Worm (Caenorhabditis elegans) whole organism, L4 larva: ENCODE data around the gene amx-1.
"Not testable (repeated sequence)": the region's sequence is repeated elsewhere in the genome, so short reads cannot be mapped to it uniquely, and the experiment has no call there.

Experiments used
- D1046.2 ChIP-seq: fragments of 200-800 bp; sonication (Bioruptor generic); IDR thresholded peaks from 2 replicates; pipeline ENCODE4 v1.3.6; 2022; ENCODE audit warnings: missing genetic modification characterization, missing compliant biosample characterization
- T20F7.1 ChIP-seq: fragments of 200-800 bp; sonication (Bioruptor generic); optimal IDR thresholded peaks from 2 replicates; lab custom pipeline; 2018; ENCODE audit warnings: mild to moderate bottlenecking, missing genetic modification characterization, missing compliant biosample characterization
- T26A8.4 ChIP-seq: fragments of 200-800 bp; sonication (Bioruptor generic); IDR thresholded peaks from 2 replicates; pipeline ENCODE4 v1.3.6; 2022; ENCODE audit warnings: missing genetic modification characterization, missing compliant biosample characterization
- Y105C5A.15 ChIP-seq: fragments of 200-800 bp; sonication (Bioruptor generic); IDR thresholded peaks from 2 replicates; pipeline ENCODE4 v1.3.6; 2022; ENCODE audit warnings: missing genetic modification characterization, missing compliant biosample characterization
- Y48G9A.11 ChIP-seq: fragments of 200-800 bp; sonication (Bioruptor generic); IDR thresholded peaks from 2 replicates; pipeline ENCODE4 v1.3.6; 2022; ENCODE audit warnings: missing genetic modification reagents, missing genetic modification characterization, missing compliant biosample characterization
- ZK337.2 ChIP-seq: fragments of 200-800 bp; sonication (Bioruptor generic); IDR thresholded peaks from 2 replicates; pipeline ENCODE4 v1.3.6; 2022; ENCODE audit warnings: missing genetic modification reagents, missing genetic modification characterization, missing compliant biosample characterization
- arid-1 ChIP-seq: fragments of 200-800 bp; sonication (Bioruptor generic); conservative IDR thresholded peaks from 2 replicates; pipeline ENCODE4 v1.3.6; 2022; ENCODE audit warnings: missing genetic modification reagents, missing genetic modification characterization, missing compliant biosample characterization
- ceh-20 ChIP-seq: fragments of 200-800 bp; sonication (Bioruptor generic); IDR thresholded peaks from 2 replicates; pipeline ENCODE4 v1.3.6; 2022; ENCODE audit warnings: missing genetic modification reagents, missing genetic modification characterization, missing compliant biosample characterization
- ceh-44 ChIP-seq: fragments of 200-800 bp; sonication (Bioruptor generic); IDR thresholded peaks from 2 replicates; pipeline ENCODE4 v1.3.6; 2022; ENCODE audit warnings: missing genetic modification reagents, missing genetic modification characterization, missing compliant biosample characterization
- ctbp-1 ChIP-seq: fragments of 200-800 bp; sonication (Bioruptor generic); IDR thresholded peaks from 2 replicates; pipeline ENCODE4 v1.3.6; 2022; ENCODE audit warnings: missing genetic modification reagents, missing genetic modification characterization, missing compliant biosample characterization
- dmd-6 ChIP-seq: fragments of 200-800 bp; sonication (Bioruptor generic); IDR thresholded peaks from 2 replicates; pipeline ENCODE4 v1.3.6; 2022; ENCODE audit warnings: missing genetic modification reagents, missing genetic modification characterization, missing compliant biosample characterization
- dmd-9 ChIP-seq: fragments of 200-800 bp; sonication (Bioruptor generic); IDR thresholded peaks from 2 replicates; pipeline ENCODE4 v1.3.6; 2022; ENCODE audit warnings: missing genetic modification reagents, missing genetic modification characterization, missing compliant biosample characterization
- dpl-1 ChIP-seq: fragments of 150-350 bp; optimal IDR thresholded peaks from 2 replicates; lab custom pipeline; 2014; ENCODE audit warnings: missing biosample characterization, missing genetic modification reagents, missing genetic modification characterization
- egl-43 ChIP-seq: fragments of 200-800 bp; sonication (Bioruptor generic); IDR thresholded peaks from 2 replicates; pipeline ENCODE4 v1.3.6; 2022; ENCODE audit warnings: missing genetic modification reagents, missing genetic modification characterization, missing compliant biosample characterization
- hif-1 ChIP-seq, 2 experiments: sonication (generic microtip); optimal IDR thresholded peaks; 2 replicates each; lab custom pipeline; 2016 to 2017; ENCODE audit warnings: missing compliant biosample characterization in 2 of 2, missing genetic modification characterization in 2 of 2, missing genetic modification reagents in 2 of 2, missing genotype in 2 of 2, mild to moderate bottlenecking in 1 of 2
- hlh-11 ChIP-seq: fragments of 200-800 bp; sonication (Bioruptor generic); optimal IDR thresholded peaks from 2 replicates; lab custom pipeline; 2018; ENCODE audit warnings: mild to moderate bottlenecking, missing genetic modification characterization, missing compliant biosample characterization
- hmg-1.1 ChIP-seq: fragments of 200-800 bp; sonication (Bioruptor generic); IDR thresholded peaks from 2 replicates; pipeline ENCODE4 v1.3.6; 2022; ENCODE audit warnings: missing genetic modification reagents, missing genetic modification characterization, missing compliant biosample characterization
- lin-29 ChIP-seq: fragments of 200-800 bp; sonication (Bioruptor generic); IDR thresholded peaks from 2 replicates; pipeline ENCODE4 v1.3.6; 2022; ENCODE audit warnings: missing genetic modification reagents, missing genetic modification characterization, missing compliant biosample characterization
- lin-38 ChIP-seq: fragments of 200-800 bp; sonication (Bioruptor generic); IDR thresholded peaks from 2 replicates; pipeline ENCODE4 v1.3.6; 2022; ENCODE audit warnings: missing genetic modification reagents, missing genetic modification characterization, missing compliant biosample characterization
- lsy-2 ChIP-seq, 2 experiments: fragments of 150-350 bp in 1 of 2; sonication (generic microtip) in 1 of 2; optimal IDR thresholded peaks; 2 replicates each; lab custom pipeline; 2014 to 2017; ENCODE audit warnings: missing biosample characterization in 2 of 2, missing genetic modification characterization in 2 of 2
- madf-5 ChIP-seq, 2 experiments: fragments of 200-800 bp; sonication (Bioruptor generic); IDR thresholded peaks; 2 replicates each; pipeline ENCODE4 v1.3.6; 2022; ENCODE audit warnings: missing compliant biosample characterization in 2 of 2, missing genetic modification characterization in 2 of 2
- madf-9 ChIP-seq: fragments of 200-800 bp; sonication (Bioruptor generic); conservative IDR thresholded peaks from 2 replicates; pipeline ENCODE4 v1.3.6; 2022; ENCODE audit warnings: missing genetic modification reagents, missing genetic modification characterization, missing compliant biosample characterization
- mdt-29 ChIP-seq: fragments of 200-800 bp; sonication (Bioruptor generic); IDR thresholded peaks from 2 replicates; pipeline ENCODE4 v1.3.6; 2022; ENCODE audit warnings: missing genetic modification reagents, missing genetic modification characterization, missing compliant biosample characterization
- mes-2 ChIP-seq: sonication (generic microtip); optimal IDR thresholded peaks from 2 replicates; lab custom pipeline; 2016; ENCODE audit warnings: missing genotype, mild to moderate bottlenecking, missing genetic modification characterization, missing compliant biosample characterization; ENCODE audit not compliant: poor library complexity, severe bottlenecking
- mxl-2 ChIP-seq: fragments of 200-800 bp; sonication (Bioruptor generic); conservative IDR thresholded peaks from 2 replicates; pipeline ENCODE4 v1.3.6; 2022; ENCODE audit warnings: missing genetic modification reagents, missing genetic modification characterization, missing compliant biosample characterization
- nhr-42 ChIP-seq: fragments of 200-800 bp; sonication (Bioruptor generic); IDR thresholded peaks from 2 replicates; pipeline ENCODE4 v1.3.6; 2022; ENCODE audit warnings: missing genetic modification characterization, missing compliant biosample characterization
- pha-4 ChIP-seq, 2 experiments: fragments of 150-350 bp in 1 of 2; fragments of 200-800 bp in 1 of 2; sonication (Bioruptor generic) in 1 of 2; IDR thresholded peaks in 1 of 2; optimal IDR thresholded peaks in 1 of 2; 2 replicates each; pipeline versions ENCODE4 v1.3.6 to Lab custom; 2014 to 2022; ENCODE audit warnings: missing genetic modification characterization in 2 of 2, missing genetic modification reagents in 2 of 2, missing biosample characterization in 1 of 2, missing compliant biosample characterization in 1 of 2
- php-3 ChIP-seq: fragments of 200-800 bp; sonication (Bioruptor generic); IDR thresholded peaks from 2 replicates; pipeline ENCODE4 v1.3.6; 2022; ENCODE audit warnings: missing genetic modification reagents, missing genetic modification characterization, missing compliant biosample characterization
- rbr-2 ChIP-seq: sonication (generic microtip); optimal IDR thresholded peaks from 2 replicates; lab custom pipeline; 2016; ENCODE audit warnings: missing genotype, missing genetic modification characterization, missing compliant biosample characterization
- saeg-2 ChIP-seq: fragments of 200-800 bp; sonication (Bioruptor generic); IDR thresholded peaks from 2 replicates; pipeline ENCODE4 v1.3.6; 2022; ENCODE audit warnings: missing genetic modification reagents, missing genetic modification characterization, missing compliant biosample characterization
- set-16 ChIP-seq: fragments of 200-800 bp; sonication (Bioruptor generic); IDR thresholded peaks from 2 replicates; pipeline ENCODE4 v1.3.6; 2022; ENCODE audit warnings: missing genetic modification reagents, missing genetic modification characterization, missing compliant biosample characterization
- tag-97 ChIP-seq: fragments of 200-800 bp; sonication (Bioruptor generic); IDR thresholded peaks from 2 replicates; pipeline ENCODE4 v1.3.6; 2022; ENCODE audit warnings: missing genetic modification characterization, missing compliant biosample characterization
- tra-1 ChIP-seq: fragments of 200-800 bp; sonication (Bioruptor generic); IDR thresholded peaks from 2 replicates; pipeline ENCODE4 v1.3.6; 2022; ENCODE audit warnings: missing genetic modification reagents, missing genetic modification characterization, missing compliant biosample characterization
- vab-7 ChIP-seq: fragments of 200-800 bp; sonication (Bioruptor generic); IDR thresholded peaks from 2 replicates; pipeline ENCODE4 v1.3.6; 2022; ENCODE audit warnings: missing genetic modification reagents, missing genetic modification characterization, missing compliant biosample characterization
- zfp-3 ChIP-seq: fragments of 200-800 bp; sonication (Bioruptor generic); conservative IDR thresholded peaks from 2 replicates; pipeline ENCODE4 v1.3.6; 2022; ENCODE audit warnings: missing genetic modification reagents, missing genetic modification characterization, missing compliant biosample characterization

The amx-1 gene

ce11 chrIII:3854868-3855267 is 32.7 kb downstream of the amx-1 start (continued):
- TF ChIP-seq Y105C5A.15 (GFP tag; lab: Robert Waterston, UW) (0 out of 2 replicates have a peak, but pooled peaks have one; percentile 62), ZK337.2 (GFP tag; lab: Robert Waterston, UW) (peak; percentile 94), D1046.2 (GFP tag; lab: Robert Waterston, UW) (peak; percentile 89), T20F7.1 (GFP tag; lab: Kevin White, UChicago) (peak; percentile 38), hif-1 (tag; optimal IDR thresholded peaks at IDR 0.05; lab: Kevin White, UChicago) (peak in 1 of 2 experiments; percentile 53), vab-7 (GFP tag; lab: Robert Waterston, UW) (peak; percentile 93), set-16 (GFP tag; lab: Robert Waterston, UW) (peak; percentile 60; the same call in 1 of the 2 replicates), rbr-2 (tag; lab: Kevin White, UChicago) (peak; percentile 62), arid-1 (GFP tag; lab: Robert Waterston, UW) (peak; percentile 45; the same call in 1 of the 2 replicates), hlh-11 (tag; lab: Kevin White, UChicago) (peak; percentile 38), madf-9 (GFP tag; lab: Robert Waterston, UW) (peak; percentile 93), php-3 (GFP tag; lab: Robert Waterston, UW) (peak; percentile 67; the same call in 1 of the 2 replicates), lin-38 (GFP tag; lab: Robert Waterston, UW) (peak; percentile 93), ctbp-1 (GFP tag; lab: Robert Waterston, UW) (peak; percentile 73; the same call in 1 of the 2 replicates), mxl-2 (GFP tag; lab: Robert Waterston, UW) (0 out of 2 replicates have a peak, but pooled peaks have one; percentile 64), T26A8.4 (GFP tag; lab: Robert Waterston, UW) (peak; percentile 86), nhr-42 (peak; percentile 95)

- TF ChIP-seq madf-9 (GFP tag; lab: Robert Waterston, UW) (peak; percentile 80), lsy-2 (tag; optimal IDR thresholded peaks at IDR 0.05; lab: Kevin White, UChicago) (peak; percentile 67 to 94), dmd-6 (GFP tag; lab: Robert Waterston, UW) (peak; percentile 92), hmg-1.1 (GFP tag; lab: Robert Waterston, UW) (peak; percentile 88), tra-1 (GFP tag; lab: Robert Waterston, UW) (peak; percentile 88), dmd-9 (GFP tag; lab: Robert Waterston, UW) (peak; percentile 98), D1046.2 (GFP tag; lab: Robert Waterston, UW) (peak; percentile 92), ZK337.2 (GFP tag; lab: Robert Waterston, UW) (peak; percentile 94), T26A8.4 (GFP tag; lab: Robert Waterston, UW) (peak; percentile 85), vab-7 (GFP tag; lab: Robert Waterston, UW) (peak; percentile 85), Y48G9A.11 (peak; percentile 60; the same call in 1 of the 2 replicates), zfp-3 (GFP tag; lab: Robert Waterston, UW) (peak; percentile 95), ctbp-1 (GFP tag; lab: Robert Waterston, UW) (peak; percentile 82), T20F7.1 (GFP tag; lab: Kevin White, UChicago) (peak; percentile 69), tag-97 (GFP tag; lab: Robert Waterston, UW) (0 out of 2 replicates have a peak, but pooled peaks have one; percentile 38), dpl-1 (GFP tag; lab: Kevin White, UChicago) (peak; percentile 7), saeg-2 (GFP tag; lab: Robert Waterston, UW) (0 out of 2 replicates have a peak, but pooled peaks have one; percentile 23), ceh-20 (GFP tag; lab: Robert Waterston, UW) (peak; percentile 86), lin-38 (GFP tag; lab: Robert Waterston, UW) (peak; percentile 91), hif-1 (tag; optimal IDR thresholded peaks at IDR 0.05; lab: Kevin White, UChicago) (peak in 1 of 2 experiments; percentile 21), nhr-42 (peak; percentile 90; the same call in 1 of the 2 replicates), mdt-29 (GFP tag; lab: Robert Waterston, UW) (peak; percentile 87), mxl-2 (GFP tag; lab: Robert Waterston, UW) (0 out of 2 replicates have a peak, but pooled peaks have one; percentile 15), mes-2 (tag; lab: Kevin White, UChicago) (peak; percentile 20), madf-5 (GFP tag; IDR thresholded peaks at IDR 0.05; lab: Robert Waterston, UW) (peak in 1 of 2 experiments; percentile 67; a peak in 1 of 4 replicates), ceh-44 (GFP tag; lab: Robert Waterston, UW) (peak; percentile 73; the same call in 1 of the 2 replicates), pha-4 (GFP tag; IDR thresholded peaks at IDR 0.05; lab: Robert Waterston, UW) (peak; percentile 68), egl-43 (GFP tag; lab: Robert Waterston, UW) (0 out of 2 replicates have a peak, but pooled peaks have one; percentile 38), hlh-11 (tag; lab: Kevin White, UChicago) (peak; percentile 33), rbr-2 (tag; lab: Kevin White, UChicago) (peak; percentile 50), lin-29 (GFP tag; lab: Robert Waterston, UW) (peak; percentile 72), php-3 (GFP tag; lab: Robert Waterston, UW) (0 out of 2 replicates have a peak, but pooled peaks have one; percentile 45)
- not testable (repeated sequence) for TF ChIP-seq pha-4 (tag; optimal IDR thresholded peaks at IDR 0.05; lab: Kevin White, UChicago)
- TF ChIP-seq, all 104 proteins: peak for 32; not testable (repeated sequence) for 72
Observed at ce11 chrIII:3857007-3857406, 34.8 kb downstream of the amx-1 start.
